Worm (Caenorhabditis elegans): ENCODE data around the gene clec-83.
A peak's percentile ranks its signal among the peaks of the same experiment; 100 is the strongest.

clec-83 gene

ce11 chrIV:2805525-2805924 lies 35.7 kb downstream of the clec-83 start, which contains the start of gene Y54G2A.45:
Gene Y54G2A.45 (plus strand): TSS chrIV:2805857.
- TF ChIP-seq ceh-2 (tag; optimal IDR thresholded peaks at IDR 0.05) (no peak), che-1 (tag; optimal IDR thresholded peaks at IDR 0.05) (peak; percentile 31), npax-4 (tag; optimal IDR thresholded peaks at IDR 0.05) (no peak), tbx-2 (tag; optimal IDR thresholded peaks at IDR 0.05) (peak; percentile 44), mec-3 (tag; optimal IDR thresholded peaks at IDR 0.05; ENCODE audit: borderline replicate concordance) (no peak), hlh-8 (tag; optimal IDR thresholded peaks at IDR 0.05) (no peak), pag-3 (tag; optimal IDR thresholded peaks at IDR 0.05; ENCODE audit: borderline replicate concordance) (no peak), elt-2 (tag; optimal IDR thresholded peaks at IDR 0.05) (peak; percentile 88), F13H6.1 (tag; optimal IDR thresholded peaks at IDR 0.05) (no peak), unc-42 (tag; optimal IDR thresholded peaks at IDR 0.05) (no peak), ceh-34 (tag; optimal IDR thresholded peaks at IDR 0.05) (peak; percentile 6), Y22D7AL.16 (tag; optimal IDR thresholded peaks at IDR 0.05) (peak; percentile 49), rnt-1 (tag; optimal IDR thresholded peaks at IDR 0.05) (no peak), unc-3 (GFP tag; conservative IDR thresholded peaks at IDR 0.05) (no peak), unc-3 (tag; optimal IDR thresholded peaks at IDR 0.05) (no peak), ceh-22 (tag; optimal IDR thresholded peaks at IDR 0.05) (no peak), sox-2 (GFP tag; IDR thresholded peaks at IDR 0.05) (no peak), pros-1 (tag; optimal IDR thresholded peaks at IDR 0.05) (no peak), eyg-1 (tag; optimal IDR thresholded peaks at IDR 0.05) (no peak), K09A11.1 (tag; optimal IDR thresholded peaks at IDR 0.05; ENCODE audit: insufficient read depth) (peak; percentile 5), pat-9 (tag; optimal IDR thresholded peaks at IDR 0.05) (peak; percentile 39), hlh-30 (tag; optimal IDR thresholded peaks at IDR 0.05; ENCODE audit: insufficient read depth) (peak; percentile 79), nhr-232 (tag; optimal IDR thresholded peaks at IDR 0.05) (peak; percentile 47), pha-4 (tag; optimal IDR thresholded peaks at IDR 0.05) (no peak), ceh-18 (tag; optimal IDR thresholded peaks at IDR 0.05) (peak; percentile 32), ztf-16 (tag; optimal IDR thresholded peaks at IDR 0.05) (peak; percentile 43), dve-1 (tag; optimal IDR thresholded peaks at IDR 0.05) (peak; percentile 75), unc-86 (tag; optimal IDR thresholded peaks at IDR 0.05) (peak; percentile 51), ref-2 (tag; optimal IDR thresholded peaks at IDR 0.05) (peak; percentile 46), T23F11.4 (GFP tag; optimal IDR thresholded peaks at IDR 0.05) (peak; percentile 17), ahr-1 (tag; optimal IDR thresholded peaks at IDR 0.05) (peak; percentile 10), pha-2 (tag; optimal IDR thresholded peaks at IDR 0.05) (no peak), pqm-1 (tag; optimal IDR thresholded peaks at IDR 0.05) (peak; percentile 43), ceh-6 (GFP tag; optimal IDR thresholded peaks at IDR 0.05) (peak; percentile 23), tbx-7 (tag; optimal IDR thresholded peaks at IDR 0.05) (peak; percentile 26), ttx-3 (tag; optimal IDR thresholded peaks at IDR 0.05) (peak; percentile 37), madf-2 (tag; optimal IDR thresholded peaks at IDR 0.05) (peak; percentile 6), K02D7.2 (tag; optimal IDR thresholded peaks at IDR 0.05) (peak; percentile 46), hlh-15 (tag; optimal IDR thresholded peaks at IDR 0.05) (no peak), sox-4 (tag; optimal IDR thresholded peaks at IDR 0.05) (peak; percentile 22), syd-9 (tag; optimal IDR thresholded peaks at IDR 0.05) (no peak), hlh-6 (tag; optimal IDR thresholded peaks at IDR 0.05) (no peak), fkh-6 (tag; optimal IDR thresholded peaks at IDR 0.05) (no peak), sdc-2 (tag; optimal IDR thresholded peaks at IDR 0.05) (peak; percentile 66), C38D4.7 (GFP tag; optimal IDR thresholded peaks at IDR 0.05) (peak; percentile 41), dmd-4 (tag; optimal IDR thresholded peaks at IDR 0.05; ENCODE audit: borderline replicate concordance) (no peak)

Data from whole organism, late embryonic.